Worm (Caenorhabditis elegans): ENCODE results near the gene srz-70.

ce11 chrIV:3493310-3493709 lies 14.5 kb upstream of the srz-70 start, which contains the start of gene srz-79:
- TF ChIP-seq F13C5.2 (tag; optimal IDR thresholded peaks at IDR 0.05) (no peak), sea-1 (GFP tag; conservative IDR thresholded peaks at IDR 0.05) (no peak)

Data from whole organism, early embryonic.